Worm (Caenorhabditis elegans) whole organism, L2 larva: ENCODE measurements around the gene clec-1.

Source experiments
- C34F6.9 ChIP-seq: fragments of 150-350 bp; optimal IDR thresholded peaks from 2 replicates; lab custom pipeline; 2014; ENCODE audit warnings: missing biosample characterization, missing genetic modification characterization
- F13H6.1 ChIP-seq: sonication (generic microtip); optimal IDR thresholded peaks from 2 replicates; lab custom pipeline; 2016; ENCODE audit warnings: missing genetic modification characterization, missing compliant biosample characterization
- Y55F3AM.14 ChIP-seq: fragments of 200-800 bp; sonication (Bioruptor generic); optimal IDR thresholded peaks from 2 replicates; lab custom pipeline; 2018; ENCODE audit warnings: mild to moderate bottlenecking, missing genetic modification characterization, missing compliant biosample characterization
- ZK546.5 ChIP-seq: sonication (generic microtip); optimal IDR thresholded peaks from 2 replicates; lab custom pipeline; 2017; ENCODE audit warnings: missing biosample characterization, missing genetic modification characterization
- aly-2 ChIP-seq: fragments of 150-350 bp; optimal IDR thresholded peaks from 2 replicates; lab custom pipeline; 2014; ENCODE audit warnings: missing biosample characterization, missing genetic modification characterization
- ama-1 ChIP-seq: fragments of 150-350 bp; optimal IDR thresholded peaks from 2 replicates; lab custom pipeline; 2018; ENCODE audit warnings: inconsistent platforms
- blmp-1 ChIP-seq: sonication (generic microtip); optimal IDR thresholded peaks from 2 replicates; lab custom pipeline; 2017; ENCODE audit warnings: missing genetic modification characterization, mild to moderate bottlenecking, missing compliant biosample characterization, antibody characterized with exemption, moderate library complexity; ENCODE audit not compliant: insufficient read depth
- ceh-16 ChIP-seq: fragments of 150-350 bp; optimal IDR thresholded peaks from 2 replicates; lab custom pipeline; 2014; ENCODE audit warnings: missing biosample characterization, missing genetic modification characterization
- ceh-82 ChIP-seq: fragments of 150-350 bp; optimal IDR thresholded peaks from 2 replicates; lab custom pipeline; 2014; ENCODE audit warnings: missing biosample characterization, missing genetic modification characterization
- dmd-4 ChIP-seq: sonication (generic microtip); optimal IDR thresholded peaks from 2 replicates; lab custom pipeline; 2017; ENCODE audit warnings: missing biosample characterization, missing genetic modification characterization
- elt-3 ChIP-seq: sonication (generic microtip); optimal IDR thresholded peaks from 2 replicates; lab custom pipeline; 2017; ENCODE audit warnings: missing biosample characterization, missing genetic modification characterization
- fos-1 ChIP-seq: fragments of 150-350 bp; optimal IDR thresholded peaks from 2 replicates; lab custom pipeline; 2014; ENCODE audit warnings: missing biosample characterization, missing genetic modification characterization
- gmeb-1 ChIP-seq: fragments of 150-350 bp; optimal IDR thresholded peaks from 2 replicates; lab custom pipeline; 2014; ENCODE audit warnings: missing biosample characterization, missing genetic modification characterization
- lin-11 ChIP-seq: fragments of 150-350 bp; sonication (generic microtip); optimal IDR thresholded peaks from 2 replicates; lab custom pipeline; 2014; ENCODE audit warnings: missing biosample characterization, missing genetic modification characterization, inconsistent platforms, mixed read lengths
- lsy-2 ChIP-seq, 2 experiments: fragments of 150-350 bp in 1 of 2; sonication (generic microtip) in 1 of 2; optimal IDR thresholded peaks; 2 replicates each; lab custom pipeline; 2014 to 2017; ENCODE audit warnings: missing biosample characterization in 2 of 2, missing genetic modification characterization in 2 of 2
- mbf-1 ChIP-seq: sonication (generic microtip); optimal IDR thresholded peaks from 2 replicates; lab custom pipeline; 2017; ENCODE audit warnings: missing biosample characterization, missing genetic modification characterization
- mdl-1 ChIP-seq, 2 experiments: fragments of 150-350 bp in 1 of 2; sonication (generic microtip) in 1 of 2; optimal IDR thresholded peaks; 2 replicates each; lab custom pipeline; 2017; ENCODE audit warnings: missing biosample characterization in 2 of 2, missing genetic modification characterization in 2 of 2
- nhr-10 ChIP-seq: sonication (generic microtip); optimal IDR thresholded peaks from 2 replicates; lab custom pipeline; 2017; ENCODE audit warnings: missing biosample characterization, missing genetic modification characterization
- nhr-12 ChIP-seq: fragments of 150-350 bp; optimal IDR thresholded peaks from 2 replicates; lab custom pipeline; 2014; ENCODE audit warnings: missing biosample characterization, missing genetic modification characterization
- nhr-129 ChIP-seq: fragments of 150-350 bp; optimal IDR thresholded peaks from 2 replicates; lab custom pipeline; 2014; ENCODE audit warnings: missing biosample characterization, missing genetic modification characterization
- nhr-237 ChIP-seq: fragments of 150-350 bp; optimal IDR thresholded peaks from 2 replicates; lab custom pipeline; 2014; ENCODE audit warnings: missing biosample characterization, missing genetic modification characterization
- nhr-25 ChIP-seq: fragments of 150-350 bp; sonication (generic microtip); optimal IDR thresholded peaks from 3 replicates; lab custom pipeline; 2014; ENCODE audit warnings: missing biosample characterization, missing genetic modification characterization
- nhr-6 ChIP-seq: fragments of 150-350 bp; optimal IDR thresholded peaks from 2 replicates; lab custom pipeline; 2014; ENCODE audit warnings: missing biosample characterization, missing genetic modification characterization
- peb-1 ChIP-seq: fragments of 150-350 bp; optimal IDR thresholded peaks from 2 replicates; lab custom pipeline; 2014; ENCODE audit warnings: missing biosample characterization, missing genetic modification characterization
- sem-4 ChIP-seq: fragments of 150-350 bp; optimal IDR thresholded peaks from 2 replicates; lab custom pipeline; 2014; ENCODE audit warnings: missing biosample characterization, missing genetic modification reagents, missing genetic modification characterization
- skn-1 ChIP-seq: sonication (generic microtip); optimal IDR thresholded peaks from 2 replicates; lab custom pipeline; 2017; ENCODE audit warnings: missing biosample characterization, missing genetic modification characterization
- sma-3 ChIP-seq: sonication (generic microtip); optimal IDR thresholded peaks from 2 replicates; lab custom pipeline; 2016; ENCODE audit warnings: missing genetic modification reagents, missing genetic modification characterization, missing compliant biosample characterization
- sma-9 ChIP-seq, 2 experiments: fragments of 150-350 bp in 1 of 2; sonication (generic microtip) in 1 of 2; optimal IDR thresholded peaks; 2 replicates each; lab custom pipeline; 2014 to 2016; ENCODE audit warnings: missing genetic modification characterization in 2 of 2, mild to moderate bottlenecking in 1 of 2, missing biosample characterization in 1 of 2, missing compliant biosample characterization in 1 of 2, missing genetic modification reagents in 1 of 2, moderate library complexity in 1 of 2
- snpc-4 ChIP-seq: fragments of 150-350 bp; optimal IDR thresholded peaks from 2 replicates; lab custom pipeline; 2014; ENCODE audit warnings: missing biosample characterization, missing genetic modification characterization
- unc-39 ChIP-seq: fragments of 150-350 bp; optimal IDR thresholded peaks from 2 replicates; lab custom pipeline; 2014; ENCODE audit warnings: missing biosample characterization, missing genetic modification characterization
- unc-55 ChIP-seq: fragments of 150-350 bp; sonication (generic microtip); optimal IDR thresholded peaks from 3 replicates; lab custom pipeline; 2014; ENCODE audit warnings: missing biosample characterization, missing genetic modification reagents, missing genetic modification characterization
- unc-62 ChIP-seq: fragments of 150-350 bp; optimal IDR thresholded peaks from 2 replicates; lab custom pipeline; 2014; ENCODE audit warnings: missing biosample characterization, missing genetic modification reagents, missing genetic modification characterization
- zag-1 ChIP-seq: fragments of 150-350 bp; optimal IDR thresholded peaks from 2 replicates; lab custom pipeline; 2014; ENCODE audit warnings: missing biosample characterization, missing genetic modification characterization
- ztf-11 ChIP-seq: sonication (generic microtip); optimal IDR thresholded peaks from 2 replicates; lab custom pipeline; 2017; ENCODE audit warnings: missing biosample characterization, missing genetic modification characterization
- ztf-4 ChIP-seq: fragments of 150-350 bp; optimal IDR thresholded peaks from 2 replicates; lab custom pipeline; 2014; ENCODE audit warnings: missing biosample characterization, missing genetic modification characterization

Gene clec-1

ce11 chrV:5717237-5717935, 17.4 kb downstream of the clec-1 start, which contains the start of gene rga-3:
Gene rga-3, plus strand, starts transcription at chrV:5717885.
- no peak for TF ChIP-seq ceh-16 (tag; lab: Kevin White, UChicago)
- TF ChIP-seq ztf-11 (tag; lab: Kevin White, UChicago): no peak
- TF ChIP-seq nhr-12 (tag; lab: Kevin White, UChicago): no peak
- TF ChIP-seq ama-1 (lab: Kevin White, UChicago): no peak
- TF ChIP-seq aly-2 (tag; lab: Kevin White, UChicago): no peak
- TF ChIP-seq nhr-25 (tag; lab: Kevin White, UChicago): no peak
- no peak for TF ChIP-seq mdl-1 (tag; optimal IDR thresholded peaks at IDR 0.05; lab: Kevin White, UChicago)
- no peak for TF ChIP-seq lsy-2 (tag; optimal IDR thresholded peaks at IDR 0.05; lab: Kevin White, UChicago)
- TF ChIP-seq ZK546.5 (tag; lab: Kevin White, UChicago): no peak

DNA sequence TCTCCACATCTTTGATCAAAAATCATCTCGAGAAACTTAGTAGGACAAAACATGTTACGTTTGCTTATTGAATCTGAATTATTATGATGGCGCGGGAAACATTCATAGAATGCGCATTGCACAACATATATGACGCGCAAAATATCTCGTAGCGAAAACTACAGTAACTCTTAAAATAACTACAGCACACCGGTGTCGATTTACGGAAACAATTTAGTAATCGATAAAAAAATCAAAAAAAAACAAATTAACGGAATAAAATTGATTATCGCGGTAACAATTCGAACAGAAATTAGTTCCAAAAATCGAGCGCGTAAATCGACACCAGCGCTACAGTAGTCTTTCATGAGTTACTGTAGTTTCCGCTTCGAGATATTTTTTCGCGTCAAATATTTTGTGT, 22.1 kb downstream of the clec-1 start:
- TF ChIP-seq F13H6.1 (tag; lab: Kevin White, UChicago) (no peak), ZK546.5 (tag; lab: Kevin White, UChicago) (no peak), blmp-1 (tag; lab: Kevin White, UChicago) (no peak), aly-2 (tag; lab: Kevin White, UChicago) (no peak), C34F6.9 (tag; lab: Kevin White, UChicago) (no peak), nhr-237 (tag; lab: Kevin White, UChicago) (no peak), lin-11 (no peak), ceh-16 (tag; lab: Kevin White, UChicago) (no peak), peb-1 (tag; lab: Kevin White, UChicago) (no peak), unc-55 (GFP tag; lab: Kevin White, UChicago) (no peak), ceh-82 (no peak), lsy-2 (tag; optimal IDR thresholded peaks at IDR 0.05; lab: Kevin White, UChicago) (no peak), nhr-12 (tag; lab: Kevin White, UChicago) (no peak), sem-4 (no peak), zag-1 (no peak), fos-1 (tag; lab: Kevin White, UChicago) (no peak), ztf-4 (tag; lab: Kevin White, UChicago) (no peak), mdl-1 (tag; optimal IDR thresholded peaks at IDR 0.05; lab: Kevin White, UChicago) (no peak), mbf-1 (tag; lab: Kevin White, UChicago) (no peak), nhr-129 (no peak)

- TF ChIP-seq zag-1 (no peak), elt-3 (tag; lab: Kevin White, UChicago) (no peak), ztf-11 (tag; lab: Kevin White, UChicago) (no peak), F13H6.1 (tag; lab: Kevin White, UChicago) (no peak), unc-39 (tag; lab: Kevin White, UChicago) (no peak), peb-1 (tag; lab: Kevin White, UChicago) (no peak), gmeb-1 (tag; lab: Kevin White, UChicago) (no peak), snpc-4 (tag; lab: Kevin White, UChicago) (no peak), nhr-10 (no peak), unc-62 (GFP tag; lab: Kevin White, UChicago) (no peak), ceh-82 (no peak), nhr-6 (tag; lab: Kevin White, UChicago) (no peak)
- TF ChIP-seq, all 48 proteins: peak for 0
Measured at ce11 chrV:5724395-5724794, 24.4 kb downstream of the clec-1 start.

DNA sequence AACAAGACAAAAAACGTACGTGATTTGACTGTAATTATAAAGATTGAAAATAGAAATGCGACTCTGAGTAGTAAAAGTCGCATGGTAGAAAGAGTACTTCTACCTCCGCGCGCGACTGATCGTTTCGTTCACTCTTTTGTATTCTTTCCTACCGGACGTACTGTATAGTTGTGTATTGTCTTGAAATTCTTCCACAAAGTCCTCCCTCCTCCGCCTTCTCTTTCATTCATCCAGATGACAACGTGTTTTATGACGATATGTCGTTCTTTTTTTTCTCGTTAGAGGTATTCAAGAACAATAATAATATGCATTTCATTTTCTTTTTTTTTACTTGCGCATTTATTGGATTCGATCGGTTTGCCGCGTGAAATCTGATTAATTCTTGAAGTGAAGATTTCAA, 26.5 kb downstream of the clec-1 start, which contains the start of gene K09H11.4:
Gene K09H11.4, minus strand, starts transcription at position 101 of the 400 bp plus-strand sequence.
- no peak for TF ChIP-seq lin-11
- TF ChIP-seq snpc-4 (tag; lab: Kevin White, UChicago): no peak
- no peak for TF ChIP-seq blmp-1 (tag; lab: Kevin White, UChicago)
- no peak for TF ChIP-seq unc-62 (GFP tag; lab: Kevin White, UChicago)
- no peak for TF ChIP-seq ceh-16 (tag; lab: Kevin White, UChicago)
- TF ChIP-seq skn-1: no peak
- TF ChIP-seq nhr-129: no peak
- no peak for TF ChIP-seq aly-2 (tag; lab: Kevin White, UChicago)
- TF ChIP-seq nhr-6 (tag; lab: Kevin White, UChicago): no peak
- no peak for TF ChIP-seq sma-3 (GFP tag; lab: Kevin White, UChicago)
- no peak for TF ChIP-seq dmd-4 (tag; lab: Kevin White, UChicago)
- no peak for TF ChIP-seq mdl-1 (tag; optimal IDR thresholded peaks at IDR 0.05; lab: Kevin White, UChicago)
- TF ChIP-seq mbf-1 (tag; lab: Kevin White, UChicago): no peak
- no peak for TF ChIP-seq Y55F3AM.14 (GFP tag; lab: Kevin White, UChicago)
- no peak for TF ChIP-seq C34F6.9 (tag; lab: Kevin White, UChicago)
- TF ChIP-seq sma-9 (GFP tag; optimal IDR thresholded peaks at IDR 0.05; lab: Kevin White, UChicago): no peak
- no peak for TF ChIP-seq sma-9 (tag; optimal IDR thresholded peaks at IDR 0.05; lab: Kevin White, UChicago)
- TF ChIP-seq ztf-11 (tag; lab: Kevin White, UChicago): no peak
